Fruit fly (Drosophila melanogaster) whole organism, pupa: Measurements from ENCODE around the gene CG5149.

ENCODE experiments used
- CG10348 ChIP-seq: fragments of 200-800 bp; sonication (Bioruptor generic); IDR thresholded peaks from 2 replicates; pipeline ENCODE4 v1.3.6; 2022; ENCODE audit warnings: missing biosample characterization, missing genetic modification characterization
- CG12605 ChIP-seq: fragments of 200-800 bp; sonication (Bioruptor generic); IDR thresholded peaks from 2 replicates; pipeline ENCODE4 v1.3.6; 2022; ENCODE audit warnings: missing biosample characterization, missing genetic modification characterization
- CG13204 ChIP-seq: fragments of 200-800 bp; sonication (Bioruptor generic); optimal IDR thresholded peaks from 2 replicates; lab custom pipeline; 2018; ENCODE audit warnings: missing biosample characterization, mild to moderate bottlenecking, missing genetic modification characterization, moderate library complexity
- CG8159 ChIP-seq: fragments of 200-800 bp; sonication (Bioruptor generic); optimal IDR thresholded peaks from 3 replicates; lab custom pipeline; 2018; ENCODE audit warnings: missing biosample characterization, mild to moderate bottlenecking, missing genetic modification characterization, moderate library complexity
- gl ChIP-seq: fragments of 200-800 bp; sonication (Bioruptor generic); optimal IDR thresholded peaks from 2 replicates; lab custom pipeline; 2018; ENCODE audit warnings: missing biosample characterization, mild to moderate bottlenecking, missing genetic modification characterization
- rn ChIP-seq: fragments of 200-800 bp; sonication (Bioruptor generic); IDR thresholded peaks from 2 replicates; pipeline ENCODE4 v1.3.6; 2022; ENCODE audit warnings: missing biosample characterization, missing genetic modification characterization

dm6 chr2L:7433957-7434736, 46.1 kb upstream of the CG5149 start:
- TF ChIP-seq CG8159 (tag; lab: Kevin White, UChicago) (no peak), rn (GFP tag; lab: Robert Waterston, UW) (no peak), CG13204 (GFP tag; lab: Kevin White, UChicago) (no peak), gl (tag; lab: Kevin White, UChicago) (no peak), CG12605 (GFP tag; lab: Robert Waterston, UW) (no peak), CG10348 (GFP tag; lab: Robert Waterston, UW) (no peak)
